Fruit fly (Drosophila melanogaster) whole organism, embryonic: ENCODE data around the gene dpr20.

Experiments
- Bgb ChIP-seq: fragments of 200-800 bp; sonication (Bioruptor generic); IDR thresholded peaks from 2 replicates; pipeline ENCODE4 v1.3.6; 2022; ENCODE audit warnings: missing biosample characterization, missing genetic modification characterization; ENCODE audit not compliant: partially characterized antibody
- CG12104 ChIP-seq: fragments of 200-800 bp; sonication (Bioruptor generic); optimal IDR thresholded peaks from 3 replicates; lab custom pipeline; 2016; ENCODE audit warnings: missing biosample characterization, missing genetic modification characterization
- CG12942 ChIP-seq: fragments of 200-800 bp; sonication (Bioruptor generic); optimal IDR thresholded peaks from 3 replicates; lab custom pipeline; 2016; ENCODE audit warnings: missing biosample characterization, missing genetic modification characterization
- CG15011 ChIP-seq: fragments of 200-800 bp; sonication (Bioruptor generic); optimal IDR thresholded peaks from 3 replicates; lab custom pipeline; 2018; ENCODE audit warnings: missing biosample characterization, mild to moderate bottlenecking, missing genetic modification characterization
- CG16813 ChIP-seq: fragments of 200-800 bp; sonication (Bioruptor generic); IDR thresholded peaks from 3 replicates; pipeline ENCODE4 v1.3.6; 2022; ENCODE audit warnings: missing biosample characterization, missing genetic modification characterization; ENCODE audit not compliant: partially characterized antibody
- CG17612 ChIP-seq: fragments of 200-800 bp; sonication (Bioruptor generic); IDR thresholded peaks from 2 replicates; pipeline ENCODE4 v1.3.6; 2022; ENCODE audit warnings: missing biosample characterization, missing genetic modification characterization
- CG17802 ChIP-seq: fragments of 200-800 bp; sonication (Bioruptor generic); optimal IDR thresholded peaks from 2 replicates; lab custom pipeline; 2018; ENCODE audit warnings: missing biosample characterization, mild to moderate bottlenecking, missing genetic modification characterization, moderate library complexity
- CG1792 ChIP-seq: fragments of 200-800 bp; sonication (Bioruptor generic); optimal IDR thresholded peaks from 2 replicates; lab custom pipeline; 2016; ENCODE audit warnings: missing biosample characterization, missing genetic modification characterization
- CG2116 ChIP-seq: fragments of 200-800 bp; sonication (Bioruptor generic); optimal IDR thresholded peaks from 3 replicates; lab custom pipeline; 2018; ENCODE audit warnings: missing biosample characterization, mild to moderate bottlenecking, missing genetic modification characterization
- CG2889 ChIP-seq: fragments of 200-800 bp; sonication (Bioruptor generic); IDR thresholded peaks from 3 replicates; pipeline ENCODE4 v1.3.6; 2022; ENCODE audit warnings: missing biosample characterization, missing genetic modification characterization
- CG3407 ChIP-seq: fragments of 200-800 bp; sonication (Bioruptor generic); optimal IDR thresholded peaks from 2 replicates; lab custom pipeline; 2018; ENCODE audit warnings: missing biosample characterization, mild to moderate bottlenecking, missing genetic modification characterization
- CG4282 ChIP-seq: fragments of 200-800 bp; sonication (Bioruptor generic); optimal IDR thresholded peaks from 2 replicates; lab custom pipeline; 2016; ENCODE audit warnings: missing biosample characterization, missing genetic modification characterization
- CG7271 ChIP-seq: fragments of 200-800 bp; sonication (Bioruptor generic); optimal IDR thresholded peaks from 2 replicates; lab custom pipeline; 2018; ENCODE audit warnings: missing biosample characterization, mild to moderate bottlenecking, missing genetic modification characterization, moderate library complexity
- CG7372 ChIP-seq: fragments of 200-800 bp; sonication (Bioruptor generic); IDR thresholded peaks from 2 replicates; pipeline ENCODE4 v1.3.6; 2022; ENCODE audit warnings: missing biosample characterization, missing genetic modification characterization
- CG7963 ChIP-seq: fragments of 200-800 bp; sonication (Bioruptor generic); IDR thresholded peaks from 3 replicates; pipeline ENCODE4 v1.3.6; 2022; ENCODE audit warnings: missing biosample characterization, missing genetic modification characterization; ENCODE audit not compliant: partially characterized antibody
- CG8388 ChIP-seq: fragments of 200-800 bp; sonication (Bioruptor generic); optimal IDR thresholded peaks from 2 replicates; lab custom pipeline; 2019; ENCODE audit warnings: missing biosample characterization, mild to moderate bottlenecking, missing genetic modification characterization, moderate library complexity
- CG8765 ChIP-seq: fragments of 200-800 bp; sonication (Bioruptor generic); IDR thresholded peaks from 2 replicates; pipeline ENCODE4 v1.3.6; 2022; ENCODE audit warnings: missing biosample characterization, missing genetic modification characterization
- CG8944 ChIP-seq: fragments of 200-800 bp; sonication (Bioruptor generic); optimal IDR thresholded peaks from 3 replicates; lab custom pipeline; 2016; ENCODE audit warnings: missing biosample characterization, missing genetic modification characterization
- Dref ChIP-seq: fragments of 200-800 bp; sonication (Bioruptor generic); IDR thresholded peaks from 2 replicates; pipeline ENCODE4 v1.3.6; 2022; ENCODE audit warnings: missing biosample characterization, missing genetic modification characterization
- Hey ChIP-seq: fragments of 200-800 bp; sonication (Bioruptor generic); optimal IDR thresholded peaks from 3 replicates; lab custom pipeline; 2018; ENCODE audit warnings: missing biosample characterization, mild to moderate bottlenecking, missing genetic modification characterization
- Hmr ChIP-seq: fragments of 200-800 bp; sonication (Bioruptor generic); optimal IDR thresholded peaks from 3 replicates; lab custom pipeline; 2017; ENCODE audit warnings: mild to moderate bottlenecking, missing biosample characterization, missing genetic modification reagents, missing genetic modification characterization
- Med ChIP-seq: fragments of 200-800 bp; sonication (Bioruptor generic); peaks from one replicate; lab custom pipeline; 2016; ENCODE audit warnings: missing biosample characterization, missing genetic modification characterization, mild to moderate bottlenecking, inconsistent platforms, moderate library complexity
- Nf-YA ChIP-seq: fragments of 200-800 bp; sonication (Bioruptor generic); IDR thresholded peaks from 2 replicates; pipeline ENCODE4 v1.3.6; 2022; ENCODE audit warnings: missing biosample characterization, missing genetic modification characterization
- NfI ChIP-seq: fragments of 200-800 bp; sonication (Bioruptor generic); optimal IDR thresholded peaks from 3 replicates; lab custom pipeline; 2018; ENCODE audit warnings: missing biosample characterization, mild to moderate bottlenecking, missing genetic modification characterization, moderate library complexity
- Oaz ChIP-seq: fragments of 200-800 bp; sonication (Bioruptor generic); IDR thresholded peaks from 2 replicates; pipeline ENCODE4 v1.3.6; 2022; ENCODE audit warnings: missing biosample characterization, missing genetic modification characterization
- Six4 ChIP-seq: fragments of 200-800 bp; sonication (Bioruptor generic); optimal IDR thresholded peaks from 2 replicates; lab custom pipeline; 2016; ENCODE audit warnings: missing biosample characterization, missing genetic modification characterization
- Stat92E ChIP-seq, 3 experiments: fragments of >200 bp in 2 of 3; fragments of 200-800 bp in 1 of 3; sonication (Bioruptor generic) in 1 of 3; optimal IDR thresholded peaks; 2 replicates each; lab custom pipeline; 2017 to 2019; ENCODE audit warnings: missing biosample characterization in 3 of 3, missing genetic modification characterization in 3 of 3, mild to moderate bottlenecking in 1 of 3, moderate library complexity in 1 of 3
- Taf1 ChIP-seq: fragments of 200-800 bp; sonication (Bioruptor generic); IDR thresholded peaks from 2 replicates; pipeline ENCODE4 v1.3.6; 2022; ENCODE audit warnings: missing biosample characterization, missing genetic modification characterization
- Tbp ChIP-seq: fragments of >200 bp; optimal IDR thresholded peaks from 2 replicates; lab custom pipeline; 2018; ENCODE audit warnings: missing biosample characterization, missing genetic modification characterization
- crp ChIP-seq, 2 experiments: fragments of 200-800 bp; sonication (Bioruptor generic); optimal IDR thresholded peaks; 2 replicates in 1 of 2; 3 replicates in 1 of 2; lab custom pipeline; 2017; ENCODE audit warnings: missing biosample characterization in 2 of 2, missing genetic modification characterization in 2 of 2, mild to moderate bottlenecking in 1 of 2, moderate library complexity in 1 of 2
- dati ChIP-seq: fragments of 200-800 bp; sonication (Bioruptor generic); IDR thresholded peaks from 2 replicates; pipeline ENCODE4 v1.3.6; 2022; ENCODE audit warnings: missing biosample characterization, missing genetic modification characterization
- disco-r ChIP-seq: fragments of 200-800 bp; sonication (Bioruptor generic); optimal IDR thresholded peaks from 2 replicates; lab custom pipeline; 2016; ENCODE audit warnings: missing biosample characterization, missing genetic modification characterization
- dm ChIP-seq: fragments of 200-800 bp; sonication (Bioruptor generic); optimal IDR thresholded peaks from 3 replicates; lab custom pipeline; 2016; ENCODE audit warnings: missing biosample characterization, missing genetic modification characterization
- dpn ChIP-seq, 2 experiments: fragments of 200-800 bp; sonication (Bioruptor generic); optimal IDR thresholded peaks; 3 replicates each; lab custom pipeline; 2016; ENCODE audit warnings: missing biosample characterization in 2 of 2, missing genetic modification characterization in 2 of 2
- esg ChIP-seq: fragments of 200-800 bp; sonication (Bioruptor generic); conservative IDR thresholded peaks from 2 replicates; pipeline ENCODE4 v1.3.6; 2022; ENCODE audit warnings: missing biosample characterization, missing genetic modification characterization
- fd96Cb ChIP-seq: fragments of 200-800 bp; sonication (Bioruptor generic); optimal IDR thresholded peaks from 2 replicates; lab custom pipeline; 2018; ENCODE audit warnings: missing biosample characterization, mild to moderate bottlenecking, missing genetic modification characterization, moderate library complexity
- hb ChIP-seq: fragments of 200-800 bp; sonication (Bioruptor generic); IDR thresholded peaks from 3 replicates; pipeline ENCODE4 v1.3.6; 2022; ENCODE audit warnings: missing biosample characterization, missing genetic modification characterization; ENCODE audit not compliant: partially characterized antibody
- ind ChIP-seq: fragments of 200-800 bp; sonication (Bioruptor generic); optimal IDR thresholded peaks from 3 replicates; lab custom pipeline; 2016; ENCODE audit warnings: missing biosample characterization, missing genetic modification characterization
- inv ChIP-seq: fragments of 200-800 bp; sonication (Bioruptor generic); IDR thresholded peaks from 2 replicates; pipeline ENCODE4 v1.3.6; 2022; ENCODE audit warnings: missing biosample characterization, missing genetic modification characterization; ENCODE audit not compliant: partially characterized antibody
- kah ChIP-seq: fragments of 200-800 bp; sonication (Bioruptor generic); optimal IDR thresholded peaks from 2 replicates; lab custom pipeline; 2018; ENCODE audit warnings: missing biosample characterization, mild to moderate bottlenecking, missing genetic modification characterization
- nerfin-1 ChIP-seq: fragments of 200-800 bp; sonication (Bioruptor generic); optimal IDR thresholded peaks from 3 replicates; lab custom pipeline; 2019; ENCODE audit warnings: missing biosample characterization, mild to moderate bottlenecking, missing genetic modification characterization, moderate library complexity
- run ChIP-seq: fragments of 200-800 bp; sonication (Bioruptor generic); optimal IDR thresholded peaks from 3 replicates; lab custom pipeline; 2018; ENCODE audit warnings: missing biosample characterization, mild to moderate bottlenecking, missing genetic modification characterization
- scrt ChIP-seq: fragments of 200-800 bp; sonication (Bioruptor generic); optimal IDR thresholded peaks from 2 replicates; lab custom pipeline; 2018; ENCODE audit warnings: missing biosample characterization, mild to moderate bottlenecking, missing genetic modification characterization, moderate library complexity
- sima ChIP-seq: fragments of 200-800 bp; sonication (Bioruptor generic); optimal IDR thresholded peaks from 2 replicates; lab custom pipeline; 2016; ENCODE audit warnings: missing biosample characterization, missing genetic modification characterization
- sna ChIP-seq: fragments of 200-800 bp; sonication (Bioruptor generic); IDR thresholded peaks from 2 replicates; pipeline ENCODE4 v1.3.6; 2022; ENCODE audit warnings: missing biosample characterization, missing genetic modification characterization; ENCODE audit not compliant: partially characterized antibody
- sug ChIP-seq: fragments of 200-800 bp; optimal IDR thresholded peaks from 2 replicates; lab custom pipeline; 2019; ENCODE audit warnings: missing biosample characterization, mild to moderate bottlenecking, missing genetic modification characterization, moderate library complexity
- wor ChIP-seq: fragments of 200-800 bp; sonication (Bioruptor generic); IDR thresholded peaks from 2 replicates; pipeline ENCODE4 v1.3.6; 2022; ENCODE audit warnings: missing biosample characterization, missing genetic modification characterization
- zfh2 ChIP-seq: fragments of 200-800 bp; sonication (Bioruptor generic); optimal IDR thresholded peaks from 2 replicates; lab custom pipeline; 2016; ENCODE audit warnings: missing biosample characterization, missing genetic modification characterization

dpr20 gene

dm6 chr3L:857063-858015, at the start of gene dpr20 (continued):
- peak; percentile 65 for TF ChIP-seq fd96Cb
- TF ChIP-seq Dref: no peak
- TF ChIP-seq Bgb (GFP tag; lab: Robert Waterston, UW): no peak
- TF ChIP-seq CG17612 (GFP tag; lab: Robert Waterston, UW): peak; percentile 66; the same call in 1 of the 2 replicates
- TF ChIP-seq Six4 (GFP tag; lab: Kevin White, UChicago): peak; percentile 44
- peak; percentile 63; the same call in 1 of the 2 replicates for TF ChIP-seq Nf-YA (GFP tag; lab: Robert Waterston, UW)
- peak; percentile 15 for TF ChIP-seq CG4282 (GFP tag; lab: Kevin White, UChicago)
- TF ChIP-seq inv: no peak
- peak; percentile 98 for TF ChIP-seq Med (GFP tag; lab: Kevin White, UChicago)
- TF ChIP-seq nerfin-1 (tag; lab: Kevin White, UChicago): peak; percentile 33
- TF ChIP-seq Hmr (GFP tag; lab: Kevin White, UChicago): peak; percentile 74
- peak; percentile 14 for TF ChIP-seq CG3407
- peak; percentile 50 for TF ChIP-seq wor
- TF ChIP-seq CG8944 (GFP tag; lab: Kevin White, UChicago): peak; percentile 56
- no peak for TF ChIP-seq run (tag; lab: Kevin White, UChicago)
- no peak for TF ChIP-seq hb
- TF ChIP-seq zfh2 (GFP tag; lab: Kevin White, UChicago): peak; percentile 71
- peak; percentile 74 for TF ChIP-seq Oaz
- TF ChIP-seq kah (GFP tag; lab: Kevin White, UChicago): no peak
- TF ChIP-seq CG7372 (GFP tag; lab: Robert Waterston, UW): peak; percentile 81
- peak; percentile 15 for TF ChIP-seq dm (GFP tag; lab: Kevin White, UChicago)
- TF ChIP-seq NfI (GFP tag; lab: Kevin White, UChicago): peak; percentile 85
- no peak for TF ChIP-seq CG2116
- TF ChIP-seq scrt (GFP tag; lab: Kevin White, UChicago): peak; percentile 76
- no peak for TF ChIP-seq disco-r (GFP tag; lab: Kevin White, UChicago)
- TF ChIP-seq sima (GFP tag; lab: Kevin White, UChicago): no peak
- peak; percentile 58 for TF ChIP-seq CG15011 (GFP tag; lab: Kevin White, UChicago)
- peak; percentile 71 for TF ChIP-seq dati (GFP tag; lab: Robert Waterston, UW)
- no peak for TF ChIP-seq Tbp (GFP tag; lab: Kevin White, UChicago)
- peak; percentile 41 for TF ChIP-seq CG8388 (GFP tag; lab: Kevin White, UChicago)
- peak; percentile 14 for TF ChIP-seq Hey (tag; lab: Kevin White, UChicago)
- peak; percentile 79 for TF ChIP-seq esg (GFP tag; lab: Robert Waterston, UW)
- TF ChIP-seq sug: peak; percentile 64
- TF ChIP-seq CG7963: no peak
- TF ChIP-seq Stat92E (GFP tag; optimal IDR thresholded peaks at IDR 0.05; lab: Kevin White, UChicago): no peak
- TF ChIP-seq CG12942: peak; percentile 59
- TF ChIP-seq CG8765: peak; percentile 80
- TF ChIP-seq ind: peak; percentile 89
- peak in 1 of 2 experiments; percentile 6 for TF ChIP-seq crp (GFP tag; optimal IDR thresholded peaks at IDR 0.05; lab: Kevin White, UChicago)
- peak; percentile 79 for TF ChIP-seq Taf1 (GFP tag; lab: Robert Waterston, UW)
- no peak for TF ChIP-seq CG7271
- TF ChIP-seq CG17802 (tag; lab: Kevin White, UChicago): peak; percentile 39
- no peak for TF ChIP-seq CG16813 (GFP tag; lab: Robert Waterston, UW)
- peak; percentile 79 to 82 for TF ChIP-seq dpn (GFP tag; optimal IDR thresholded peaks at IDR 0.05; lab: Kevin White, UChicago)
- TF ChIP-seq CG1792 (GFP tag; lab: Kevin White, UChicago): peak; percentile 76
- TF ChIP-seq CG2889 (GFP tag; lab: Robert Waterston, UW): peak; percentile 79
- no peak for TF ChIP-seq sna
- peak; percentile 8 for TF ChIP-seq CG12104
